Worm (Caenorhabditis elegans): ENCODE measurements around the gene uggt-1.

uggt-1 gene

DNA sequence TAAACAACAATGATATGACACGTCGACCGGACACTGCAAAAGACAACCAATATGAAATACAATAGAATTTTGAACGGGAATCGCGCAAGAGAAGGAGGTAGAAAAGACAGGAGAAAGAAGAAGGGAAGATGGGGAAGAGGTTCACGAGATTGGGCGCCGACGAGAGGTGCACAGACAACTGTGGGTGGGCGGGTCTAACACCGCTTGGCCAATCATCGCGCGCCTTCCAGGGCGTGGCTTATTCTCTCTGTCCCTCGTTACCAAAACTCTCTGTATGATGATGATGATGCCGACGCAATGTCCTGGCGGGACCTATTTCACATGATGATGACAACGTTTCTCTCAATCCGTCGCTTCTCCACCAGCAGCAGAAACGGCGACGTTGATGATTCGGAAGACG, 40.3 kb downstream of the uggt-1 start:
- TF ChIP-seq nfya-1 (tag; optimal IDR thresholded peaks at IDR 0.05; ENCODE audit: insufficient read depth) (peak; percentile 93), pha-4 (tag; optimal IDR thresholded peaks at IDR 0.05) (peak; percentile 7), unc-62 (GFP tag; optimal IDR thresholded peaks at IDR 0.05) (no peak)

DNA sequence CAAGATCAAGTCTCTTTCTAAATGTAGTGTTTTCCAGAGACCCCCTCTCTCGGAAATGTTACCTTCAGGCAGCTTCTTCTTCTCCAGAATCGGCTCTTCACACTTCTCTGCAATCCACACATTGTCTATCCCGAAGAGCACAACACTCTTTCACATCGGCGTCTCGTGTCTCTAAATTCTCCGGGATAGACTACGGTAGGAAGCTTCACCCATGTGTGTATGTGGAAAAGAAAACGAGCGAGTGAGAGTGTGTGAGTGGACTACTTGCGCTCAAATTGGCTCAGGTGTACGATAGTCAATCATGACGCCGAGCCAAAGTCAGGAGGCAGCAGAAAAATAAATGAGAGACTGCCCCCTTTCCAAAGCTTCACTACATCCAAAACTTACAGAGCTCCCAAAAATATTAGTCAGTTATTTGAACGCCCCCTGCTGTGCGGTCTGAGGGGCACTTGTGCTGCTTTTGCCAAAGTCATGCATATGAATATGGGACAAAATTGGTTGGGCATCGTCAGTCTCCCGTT, 43.6 kb downstream of the uggt-1 start:
- peak; percentile 50 for TF ChIP-seq nfya-1 (tag; optimal IDR thresholded peaks at IDR 0.05; ENCODE audit: insufficient read depth)
- TF ChIP-seq hmg-11 (tag; optimal IDR thresholded peaks at IDR 0.05): no peak
- TF ChIP-seq fkh-10 (GFP tag; optimal IDR thresholded peaks at IDR 0.05): peak; percentile 22

DNA sequence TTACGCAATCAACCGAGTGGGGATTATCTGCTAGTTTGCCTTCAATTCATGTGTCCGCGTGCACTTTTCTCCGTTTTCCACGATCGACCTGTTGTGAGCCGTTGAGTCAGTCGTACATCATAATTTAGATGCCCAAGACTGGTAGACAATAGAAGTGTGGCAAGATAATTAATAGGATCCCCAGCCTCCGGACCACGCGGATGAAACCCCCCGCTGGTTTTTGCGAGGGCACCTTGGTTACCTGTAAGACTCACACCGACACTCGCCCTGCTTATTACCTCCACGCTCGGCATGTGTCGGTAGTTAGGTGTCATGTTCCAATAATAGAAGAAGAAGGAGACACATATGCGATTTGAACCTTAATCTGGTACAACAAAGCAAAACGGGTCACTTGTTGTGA, 44.8 kb downstream of the uggt-1 start:
- no peak for TF ChIP-seq nhr-67 (tag; optimal IDR thresholded peaks at IDR 0.05)
- no peak for TF ChIP-seq skn-1 (tag; optimal IDR thresholded peaks at IDR 0.05)
- no peak for TF ChIP-seq nhr-11 (tag; optimal IDR thresholded peaks at IDR 0.05)
- TF ChIP-seq jun-1 (tag; optimal IDR thresholded peaks at IDR 0.05): no peak
- no peak for TF ChIP-seq egl-5 (tag; optimal IDR thresholded peaks at IDR 0.05)
- no peak for TF ChIP-seq ztf-11 (tag; optimal IDR thresholded peaks at IDR 0.05)
- no peak for TF ChIP-seq mdl-1 (tag; optimal IDR thresholded peaks at IDR 0.05)
- TF ChIP-seq elt-2 (tag; optimal IDR thresholded peaks at IDR 0.05): no peak
- TF ChIP-seq fkh-10 (GFP tag; optimal IDR thresholded peaks at IDR 0.05): no peak
- no peak for TF ChIP-seq ceh-82 (tag; optimal IDR thresholded peaks at IDR 0.05)
- TF ChIP-seq pha-4 (tag; optimal IDR thresholded peaks at IDR 0.05): no peak

DNA sequence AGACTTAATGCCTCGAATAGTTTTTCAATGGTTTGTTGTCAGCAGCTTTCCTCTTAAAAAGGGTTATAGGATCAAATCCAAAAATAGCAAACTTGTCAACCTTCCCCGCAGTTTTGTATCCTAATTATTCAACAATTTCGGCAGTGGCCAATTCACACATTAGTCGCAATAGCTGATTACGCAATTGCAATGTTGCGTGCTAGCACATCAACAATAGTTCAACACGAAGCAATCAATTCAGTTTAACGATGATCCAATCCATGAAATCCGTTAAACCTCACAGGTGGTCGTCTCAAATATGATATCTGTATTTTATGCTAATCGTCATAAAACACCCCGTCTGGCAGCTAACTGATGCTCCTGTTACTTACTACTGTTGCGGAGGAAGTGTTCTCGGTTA, 48.2 kb downstream of the uggt-1 start:
- TF ChIP-seq daf-12 (tag; optimal IDR thresholded peaks at IDR 0.05) (no peak), sea-2 (GFP tag; optimal IDR thresholded peaks at IDR 0.05) (no peak), eor-1 (tag; optimal IDR thresholded peaks at IDR 0.05) (no peak), ama-1 (optimal IDR thresholded peaks at IDR 0.05) (no peak), elt-1 (tag; optimal IDR thresholded peaks at IDR 0.05) (no peak), ceh-82 (tag; optimal IDR thresholded peaks at IDR 0.05) (no peak), ceh-16 (tag; optimal IDR thresholded peaks at IDR 0.05) (no peak), snpc-4 (tag; optimal IDR thresholded peaks at IDR 0.05) (no peak), aly-2 (tag; optimal IDR thresholded peaks at IDR 0.05) (no peak), pha-4 (tag; optimal IDR thresholded peaks at IDR 0.05) (no peak), R02D3.7 (tag; optimal IDR thresholded peaks at IDR 0.05) (no peak), lin-39 (tag; optimal IDR thresholded peaks at IDR 0.05) (no peak), ztf-11 (tag; optimal IDR thresholded peaks at IDR 0.05) (no peak), tbx-2 (tag; optimal IDR thresholded peaks at IDR 0.05) (no peak), nhr-25 (tag; optimal IDR thresholded peaks at IDR 0.05) (no peak), ZK546.5 (tag; optimal IDR thresholded peaks at IDR 0.05) (no peak)

DNA sequence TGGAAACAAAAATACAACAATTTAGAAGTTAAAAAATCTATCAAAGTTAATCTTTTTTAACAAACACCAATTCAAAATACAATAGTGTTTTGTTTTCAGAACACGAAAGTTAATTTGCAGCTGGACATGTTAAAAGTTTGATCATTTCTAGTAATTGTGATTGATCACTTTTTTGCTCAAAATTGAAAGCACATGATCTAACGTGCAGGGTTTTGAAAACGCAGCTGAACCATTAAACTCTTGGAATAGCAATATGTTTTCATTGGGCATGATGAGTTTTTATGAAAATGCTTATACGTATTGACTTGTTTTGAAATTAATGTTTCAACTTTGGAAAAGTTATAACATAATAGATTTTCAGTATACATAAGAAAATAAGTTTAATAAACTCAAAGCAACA, 53.4 kb downstream of the uggt-1 start:
- TF ChIP-seq elt-2 (tag; optimal IDR thresholded peaks at IDR 0.05) (no peak), nhr-67 (tag; optimal IDR thresholded peaks at IDR 0.05) (no peak), unc-62 (GFP tag; optimal IDR thresholded peaks at IDR 0.05) (no peak), nhr-25 (tag; optimal IDR thresholded peaks at IDR 0.05) (no peak), nhr-77 (tag; optimal IDR thresholded peaks at IDR 0.05) (no peak), ceh-9 (tag; optimal IDR thresholded peaks at IDR 0.05) (no peak), eor-1 (tag; optimal IDR thresholded peaks at IDR 0.05) (no peak), unc-39 (tag; optimal IDR thresholded peaks at IDR 0.05) (no peak), jun-1 (tag; optimal IDR thresholded peaks at IDR 0.05) (no peak), fkh-2 (tag; optimal IDR thresholded peaks at IDR 0.05) (no peak), daf-12 (tag; optimal IDR thresholded peaks at IDR 0.05) (no peak), nhr-23 (tag; optimal IDR thresholded peaks at IDR 0.05) (no peak), sea-2 (GFP tag; optimal IDR thresholded peaks at IDR 0.05) (no peak), aly-2 (tag; optimal IDR thresholded peaks at IDR 0.05) (no peak), ceh-28 (tag; optimal IDR thresholded peaks at IDR 0.05) (no peak), lsy-12 (tag; optimal IDR thresholded peaks at IDR 0.05) (no peak), egl-27 (tag; optimal IDR thresholded peaks at IDR 0.05) (no peak)
